Fruit fly (Drosophila melanogaster) whole organism, embryonic: ENCODE results near the gene DCP2.

ENCODE experiments used
- Bdp1 ChIP-seq: fragments of 200-800 bp; sonication (Bioruptor generic); optimal IDR thresholded peaks from 3 replicates; lab custom pipeline; 2016; ENCODE audit warnings: missing biosample characterization, missing genetic modification characterization
- D19B ChIP-seq: fragments of 200-800 bp; sonication (Bioruptor generic); optimal IDR thresholded peaks from 2 replicates; lab custom pipeline; 2017; ENCODE audit warnings: missing biosample characterization, mild to moderate bottlenecking, missing genetic modification characterization
- Lpt ChIP-seq: fragments of >200 bp; optimal IDR thresholded peaks from 2 replicates; lab custom pipeline; 2018; ENCODE audit warnings: missing biosample characterization, missing genetic modification characterization
- Nf-YB ChIP-seq: fragments of 200-800 bp; sonication (Bioruptor generic); optimal IDR thresholded peaks from 3 replicates; lab custom pipeline; 2019; ENCODE audit warnings: missing biosample characterization, mild to moderate bottlenecking, missing genetic modification characterization, moderate library complexity
- NfI ChIP-seq: fragments of 200-800 bp; sonication (Bioruptor generic); optimal IDR thresholded peaks from 3 replicates; lab custom pipeline; 2018; ENCODE audit warnings: missing biosample characterization, mild to moderate bottlenecking, missing genetic modification characterization, moderate library complexity
- corto ChIP-seq: fragments of 200-800 bp; sonication (Bioruptor generic); optimal IDR thresholded peaks from 2 replicates; lab custom pipeline; 2016; ENCODE audit warnings: missing biosample characterization, mild to moderate bottlenecking, missing genetic modification characterization, moderate library complexity
- eve ChIP-seq, 2 experiments: fragments of >200 bp; optimal IDR thresholded peaks; 2 replicates each; lab custom pipeline; 2017; ENCODE audit warnings: missing biosample characterization in 2 of 2, missing genetic modification characterization in 2 of 2
- eyg ChIP-seq: fragments of 200-800 bp; sonication (Bioruptor generic); optimal IDR thresholded peaks from 3 replicates; lab custom pipeline; 2016; ENCODE audit warnings: missing biosample characterization, missing genetic modification characterization
- fd102C ChIP-seq: fragments of 200-800 bp; sonication (Bioruptor generic); optimal IDR thresholded peaks from 2 replicates; lab custom pipeline; 2018; ENCODE audit warnings: missing biosample characterization, mild to moderate bottlenecking, missing genetic modification characterization, moderate library complexity

DNA sequence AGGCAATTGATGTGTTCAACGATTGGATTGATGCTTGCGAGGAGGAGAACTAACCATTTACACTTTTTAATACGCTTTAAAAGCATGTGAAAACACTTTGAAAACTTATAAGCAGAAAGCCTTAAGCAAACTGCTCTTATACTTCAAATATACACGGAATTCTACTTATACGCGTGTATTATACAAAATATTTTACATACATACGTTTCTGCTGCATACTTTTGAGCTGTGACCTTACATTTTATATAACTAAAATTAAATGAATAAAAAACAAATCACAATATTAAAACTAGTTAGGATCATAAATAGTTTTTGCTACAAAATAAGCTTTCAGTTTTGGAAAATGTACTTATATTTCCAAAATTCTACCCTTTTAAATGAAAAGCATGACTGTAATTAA, 17.6 kb downstream of the DCP2 start:
- no peak for TF ChIP-seq Nf-YB (GFP tag; lab: Kevin White, UChicago)
- no peak for TF ChIP-seq corto (GFP tag; lab: Kevin White, UChicago)
- TF ChIP-seq Lpt (GFP tag; lab: Kevin White, UChicago), result no peak
- no peak for TF ChIP-seq Bdp1
- TF ChIP-seq NfI (GFP tag; lab: Kevin White, UChicago), result no peak
- TF ChIP-seq fd102C (GFP tag; lab: Kevin White, UChicago), result no peak
- TF ChIP-seq D19B, result no peak
- no peak for TF ChIP-seq eyg
- no peak for TF ChIP-seq eve (GFP tag; optimal IDR thresholded peaks at IDR 0.05; lab: Kevin White, UChicago)
